Worm (Caenorhabditis elegans): ENCODE results near the gene Y116A8C.10.
A peak's percentile ranks its signal among the peaks of the same experiment; 100 is the strongest.

Gene Y116A8C.10

DNA sequence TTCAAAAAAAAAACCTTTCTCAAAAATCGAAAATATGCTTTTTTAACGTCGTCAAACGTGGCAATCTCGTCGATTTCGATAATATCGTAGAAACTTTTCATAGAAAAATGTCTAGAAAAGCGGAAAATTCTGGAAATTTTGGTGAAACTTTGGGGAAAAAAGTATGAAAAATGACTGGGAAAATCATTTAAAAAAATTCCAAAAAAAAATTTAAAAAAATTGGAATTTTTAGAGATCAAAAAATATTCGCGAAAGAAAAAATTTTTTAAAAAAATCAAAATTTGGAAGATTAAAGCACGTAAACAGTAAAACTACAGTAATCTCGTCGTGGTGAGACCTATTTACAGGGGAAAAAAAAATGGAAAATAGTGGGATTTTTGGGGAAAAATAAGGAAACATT lies at the start of gene Y116A8C.10:
TSS of gene Y116A8C.10 (minus strand) at position 101 of the 400 bp plus-strand sequence.
- TF ChIP-seq tbx-37 (GFP tag; conservative IDR thresholded peaks at IDR 0.05) = no peak
- no peak for TF ChIP-seq ama-1 (optimal IDR thresholded peaks at IDR 0.05)
- no peak for TF ChIP-seq sea-1 (GFP tag; conservative IDR thresholded peaks at IDR 0.05)
- no peak for TF ChIP-seq F13C5.2 (tag; optimal IDR thresholded peaks at IDR 0.05)
- no peak for TF ChIP-seq tra-4 (tag; optimal IDR thresholded peaks at IDR 0.05)
- TF ChIP-seq tbx-11 (GFP tag; IDR thresholded peaks at IDR 0.05) = no peak
- no peak for TF ChIP-seq ceh-36 (tag; optimal IDR thresholded peaks at IDR 0.05)

DNA sequence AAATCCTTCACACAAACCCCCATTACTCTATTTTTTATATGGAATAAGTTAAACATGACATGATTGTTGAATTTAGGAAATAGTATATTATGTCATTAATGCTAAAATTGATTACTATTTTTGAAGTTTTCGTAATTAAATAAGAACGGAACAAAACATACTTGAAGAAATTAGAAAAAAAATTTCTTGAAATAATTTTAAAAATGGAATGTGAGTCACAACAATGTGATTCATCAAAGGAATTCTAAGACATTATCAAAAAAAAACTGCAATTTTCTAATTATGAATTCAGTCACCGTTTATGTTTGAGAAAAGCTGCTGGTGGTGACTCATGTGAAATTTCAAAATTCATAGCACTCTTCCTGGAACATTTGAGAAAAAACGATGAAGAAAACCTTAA lies 49.5 kb upstream of the Y116A8C.10 start, which contains the start of gene nccd-1:
TSS of gene nccd-1 (plus strand) at position 301 of the 400 bp plus-strand sequence.
- TF ChIP-seq ets-7 (tag; optimal IDR thresholded peaks at IDR 0.05) (no peak), tbx-11 (GFP tag; IDR thresholded peaks at IDR 0.05) (no peak), aly-1 (tag; optimal IDR thresholded peaks at IDR 0.05) (no peak), ama-1 (optimal IDR thresholded peaks at IDR 0.05) (no peak), scrt-1 (GFP tag; IDR thresholded peaks at IDR 0.05) (no peak), F13C5.2 (tag; optimal IDR thresholded peaks at IDR 0.05) (no peak), hmg-4 (GFP tag; optimal IDR thresholded peaks at IDR 0.05) (no peak)

DNA sequence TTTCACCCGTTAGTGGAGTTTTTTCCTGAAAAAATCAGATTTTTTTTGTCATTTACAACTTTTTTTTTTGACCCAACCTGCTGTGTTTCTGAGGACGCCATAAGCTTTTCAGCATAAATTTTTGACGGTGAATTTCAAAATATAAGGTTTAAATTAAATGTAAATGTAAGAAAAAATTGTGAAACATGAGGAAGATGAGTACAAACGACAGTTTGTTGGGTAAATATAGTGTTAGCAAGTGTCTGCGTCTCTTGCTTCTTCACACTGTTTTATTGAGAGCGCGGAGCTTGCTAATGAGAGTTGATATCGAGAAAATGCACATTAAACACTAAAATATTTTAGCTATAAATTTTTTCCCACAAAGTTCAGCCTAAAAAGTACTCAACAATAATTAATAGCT lies 31.5 kb upstream of the Y116A8C.10 start, which contains the start of gene rom-3:
TSS of gene rom-3 (minus strand) at position 101 of the 400 bp plus-strand sequence.
- TF ChIP-seq pes-1 (GFP tag; IDR thresholded peaks at IDR 0.05) (no peak), sea-1 (GFP tag; conservative IDR thresholded peaks at IDR 0.05) (no peak)

DNA sequence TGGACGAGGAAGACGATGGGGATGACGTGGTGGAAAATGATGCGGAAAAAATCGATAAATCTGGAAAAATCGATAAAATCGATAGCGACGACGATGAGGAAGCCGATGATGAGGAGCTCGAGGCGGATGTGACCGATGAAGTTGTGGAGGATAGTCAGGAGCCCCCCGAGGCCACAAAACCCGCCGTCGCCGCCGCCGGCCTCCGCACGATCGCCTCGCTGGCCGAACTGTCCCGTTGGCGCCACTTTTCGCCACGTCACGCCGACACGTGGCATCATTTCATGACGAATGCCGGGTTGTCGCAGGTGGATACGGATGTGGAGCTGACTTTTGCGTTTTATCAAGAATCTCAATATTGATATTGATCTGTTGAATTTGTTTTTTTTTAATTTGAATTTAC lies 23.5 kb upstream of the Y116A8C.10 start:
- TF ChIP-seq ceh-13 (GFP tag; optimal IDR thresholded peaks at IDR 0.05) (no peak), hnd-1 (tag; optimal IDR thresholded peaks at IDR 0.05) (no peak), hmbx-1 (tag; optimal IDR thresholded peaks at IDR 0.05) (no peak), flt-1 (GFP tag; IDR thresholded peaks at IDR 0.05) (no peak), ceh-36 (tag; optimal IDR thresholded peaks at IDR 0.05) (no peak), ets-7 (tag; optimal IDR thresholded peaks at IDR 0.05) (no peak), hmg-4 (GFP tag; optimal IDR thresholded peaks at IDR 0.05) (no peak), ama-1 (optimal IDR thresholded peaks at IDR 0.05) (no peak), F13C5.2 (tag; optimal IDR thresholded peaks at IDR 0.05) (no peak), tra-4 (tag; optimal IDR thresholded peaks at IDR 0.05) (no peak), aly-1 (tag; optimal IDR thresholded peaks at IDR 0.05) (no peak), tbx-11 (GFP tag; IDR thresholded peaks at IDR 0.05) (no peak), B0310.2 (tag; optimal IDR thresholded peaks at IDR 0.05) (no peak)

DNA sequence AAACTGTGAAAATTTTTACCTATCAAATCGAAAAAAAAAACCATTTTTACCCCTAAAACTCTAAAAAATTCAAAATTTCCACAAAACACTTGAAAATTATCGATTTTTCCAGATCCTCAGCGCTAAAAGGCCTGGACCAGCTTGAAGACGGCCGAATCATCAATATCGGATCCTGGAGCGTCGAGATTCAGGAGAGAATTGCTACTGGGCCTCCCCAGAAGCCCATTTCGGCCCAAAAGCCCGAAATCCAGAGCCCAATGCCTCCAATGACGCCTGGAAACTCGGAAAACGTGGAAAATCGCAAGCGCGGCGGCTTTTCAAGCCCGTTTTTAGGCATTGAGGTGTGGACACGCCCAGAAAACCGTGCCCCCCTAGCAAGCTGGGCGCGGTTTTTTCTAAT lies 13.5 kb upstream of the Y116A8C.10 start:
- TF ChIP-seq pes-1 (GFP tag; IDR thresholded peaks at IDR 0.05) = no peak
- TF ChIP-seq ama-1 (optimal IDR thresholded peaks at IDR 0.05) = no peak
- TF ChIP-seq F13C5.2 (tag; optimal IDR thresholded peaks at IDR 0.05) = no peak
- TF ChIP-seq ceh-13 (GFP tag; optimal IDR thresholded peaks at IDR 0.05) = no peak
- TF ChIP-seq tbx-37 (GFP tag; conservative IDR thresholded peaks at IDR 0.05) = no peak
- no peak for TF ChIP-seq hmg-4 (GFP tag; optimal IDR thresholded peaks at IDR 0.05)
- no peak for TF ChIP-seq ceh-36 (tag; optimal IDR thresholded peaks at IDR 0.05)
- TF ChIP-seq hmbx-1 (tag; optimal IDR thresholded peaks at IDR 0.05) = no peak
- no peak for TF ChIP-seq tra-4 (tag; optimal IDR thresholded peaks at IDR 0.05)
- no peak for TF ChIP-seq hnd-1 (tag; optimal IDR thresholded peaks at IDR 0.05)
- no peak for TF ChIP-seq sea-1 (GFP tag; conservative IDR thresholded peaks at IDR 0.05)
- no peak for TF ChIP-seq B0310.2 (tag; optimal IDR thresholded peaks at IDR 0.05)
- TF ChIP-seq scrt-1 (GFP tag; IDR thresholded peaks at IDR 0.05) = no peak
- TF ChIP-seq ets-7 (tag; optimal IDR thresholded peaks at IDR 0.05) = no peak
- no peak for TF ChIP-seq aly-1 (tag; optimal IDR thresholded peaks at IDR 0.05)

DNA sequence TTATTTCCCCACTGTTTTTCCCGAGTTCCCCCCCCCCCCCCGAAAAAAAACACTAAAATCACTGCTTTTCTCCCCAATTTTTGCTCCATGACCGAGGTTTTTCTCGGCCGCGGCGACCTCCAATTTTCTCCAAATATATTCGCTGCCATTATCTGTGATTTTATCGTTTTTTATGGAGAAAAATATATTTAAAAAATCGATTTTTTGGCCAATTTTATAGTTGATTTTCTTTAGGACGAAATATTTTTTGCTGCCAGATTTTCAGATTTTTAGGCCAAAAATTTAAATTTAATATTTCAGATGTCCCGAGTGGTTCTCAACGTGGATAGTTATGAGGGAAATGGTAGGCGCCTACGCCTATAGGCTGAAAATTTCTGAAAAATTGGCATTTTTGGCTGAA lies 10.9 kb upstream of the Y116A8C.10 start, which contains the start of gene rad-54.B:
TSS of gene rad-54.B (plus strand) at position 301 of the 400 bp plus-strand sequence.
- TF ChIP-seq ets-7 (tag; optimal IDR thresholded peaks at IDR 0.05) (no peak), hmbx-1 (tag; optimal IDR thresholded peaks at IDR 0.05) (no peak)

DNA sequence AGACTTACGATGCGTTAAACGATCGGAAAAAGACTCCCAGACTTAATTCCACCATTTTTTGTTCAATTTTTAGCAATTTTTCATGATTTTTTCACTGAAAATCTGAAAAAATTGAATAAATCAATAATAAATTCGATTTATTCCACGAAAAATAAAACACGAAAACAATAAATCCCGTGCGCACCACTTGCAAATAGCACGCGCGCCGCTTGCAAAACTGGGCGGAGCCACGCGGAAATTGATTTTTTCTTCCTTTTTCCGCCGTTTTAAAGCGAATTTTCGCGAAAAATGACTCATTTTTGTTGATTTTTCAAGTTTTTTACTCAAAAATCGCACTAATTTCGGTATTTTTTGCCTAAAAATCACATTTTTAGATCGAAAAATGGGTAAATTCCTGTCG lies 7.8 kb upstream of the Y116A8C.10 start, which contains the start of the genes Y116A8C.9 and arf-6:
TSS of gene Y116A8C.9 (minus strand) at position 55 of the 400 bp plus-strand sequence.
TSS of gene arf-6 (plus strand) at position 375 of the 400 bp plus-strand sequence.
- TF ChIP-seq tbx-11 (GFP tag; IDR thresholded peaks at IDR 0.05) (peak; percentile 53; the same call in 1 of the 2 replicates), pes-1 (GFP tag; IDR thresholded peaks at IDR 0.05) (peak; percentile 74), F13C5.2 (tag; optimal IDR thresholded peaks at IDR 0.05) (peak; percentile 85), ceh-36 (tag; optimal IDR thresholded peaks at IDR 0.05) (peak; percentile 35), tra-4 (tag; optimal IDR thresholded peaks at IDR 0.05) (no peak), tbx-37 (GFP tag; conservative IDR thresholded peaks at IDR 0.05) (no peak; the same call in 1 of the 2 replicates), sea-1 (GFP tag; conservative IDR thresholded peaks at IDR 0.05) (no peak), flt-1 (GFP tag; IDR thresholded peaks at IDR 0.05) (0 out of 2 replicates have a peak, but pooled peaks have one; percentile 14), hmg-4 (GFP tag; optimal IDR thresholded peaks at IDR 0.05) (peak; percentile 6), hnd-1 (tag; optimal IDR thresholded peaks at IDR 0.05) (peak; percentile 25), ama-1 (optimal IDR thresholded peaks at IDR 0.05) (no peak), B0310.2 (tag; optimal IDR thresholded peaks at IDR 0.05) (no peak), scrt-1 (GFP tag; IDR thresholded peaks at IDR 0.05) (peak; percentile 77), ceh-13 (GFP tag; optimal IDR thresholded peaks at IDR 0.05) (no peak)

DNA sequence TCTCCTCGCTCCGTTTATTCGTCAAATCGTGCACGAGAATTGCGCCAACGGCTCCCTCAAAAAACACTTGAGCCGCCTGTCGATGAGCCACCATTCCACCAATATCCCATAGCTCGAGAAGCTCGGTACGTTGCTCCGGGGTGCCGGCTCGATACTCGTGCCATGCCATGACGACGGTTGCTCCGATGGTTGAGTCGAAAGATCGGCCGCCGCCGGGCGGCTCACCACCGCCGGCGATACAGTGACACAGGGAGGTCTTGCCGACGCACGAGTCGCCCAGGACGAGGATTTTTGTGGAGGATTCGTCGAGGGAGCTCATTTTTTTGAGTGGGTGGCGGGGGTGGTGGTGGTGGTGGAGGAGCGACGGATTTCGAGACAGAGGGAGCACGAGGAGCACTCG lies 2.8 kb downstream of the Y116A8C.10 start:
- no peak for TF ChIP-seq flt-1 (GFP tag; IDR thresholded peaks at IDR 0.05)
- TF ChIP-seq ets-7 (tag; optimal IDR thresholded peaks at IDR 0.05) = no peak
- no peak for TF ChIP-seq pes-1 (GFP tag; IDR thresholded peaks at IDR 0.05)
- TF ChIP-seq scrt-1 (GFP tag; IDR thresholded peaks at IDR 0.05) = no peak
- no peak for TF ChIP-seq tbx-37 (GFP tag; conservative IDR thresholded peaks at IDR 0.05)
- no peak for TF ChIP-seq hnd-1 (tag; optimal IDR thresholded peaks at IDR 0.05)

All from whole organism, early embryonic.